Worm (Caenorhabditis elegans) whole organism, mixed stage, embryonic: ENCODE results near the gene msp-77.
A peak's percentile ranks its signal among the peaks of the same experiment; 100 is the strongest.

Experiments used
- M03D4.4 ChIP-seq: sonication (generic microtip); optimal IDR thresholded peaks from 2 replicates; lab custom pipeline; 2017; ENCODE audit warnings: mild to moderate bottlenecking, missing genetic modification characterization, missing compliant biosample characterization
- bed-3 ChIP-seq: fragments of 200-800 bp; sonication (Bioruptor generic); optimal IDR thresholded peaks from 3 replicates; lab custom pipeline; 2018; ENCODE audit warnings: mild to moderate bottlenecking, missing genetic modification characterization, moderate library complexity, missing compliant biosample characterization
- blmp-1 ChIP-seq: fragments of 150-350 bp; optimal IDR thresholded peaks from 2 replicates; lab custom pipeline; 2014; ENCODE audit warnings: missing biosample characterization, missing genetic modification characterization
- ceh-39 ChIP-seq: fragments of 150-350 bp; optimal IDR thresholded peaks from 2 replicates; lab custom pipeline; 2014; ENCODE audit warnings: missing biosample characterization, missing genetic modification characterization
- ceh-83 ChIP-seq: fragments of 200-800 bp; sonication (Bioruptor generic); optimal IDR thresholded peaks from 2 replicates; lab custom pipeline; 2018; ENCODE audit warnings: mild to moderate bottlenecking, missing genetic modification characterization, missing compliant biosample characterization
- ces-1 ChIP-seq: fragments of 150-350 bp; optimal IDR thresholded peaks from 2 replicates; lab custom pipeline; 2014; ENCODE audit warnings: missing biosample characterization, missing genetic modification reagents, missing genetic modification characterization
- cnd-1 ChIP-seq: fragments of 200-800 bp; sonication (Bioruptor generic); optimal IDR thresholded peaks from 2 replicates; lab custom pipeline; 2018; ENCODE audit warnings: mild to moderate bottlenecking, missing genetic modification characterization, missing compliant biosample characterization
- drap-1 ChIP-seq: fragments of 200-800 bp; sonication (Bioruptor generic); optimal IDR thresholded peaks from 3 replicates; lab custom pipeline; 2018; ENCODE audit warnings: mild to moderate bottlenecking, missing genetic modification characterization, missing compliant biosample characterization
- elt-1 ChIP-seq: sonication (generic microtip); optimal IDR thresholded peaks from 2 replicates; lab custom pipeline; 2017; ENCODE audit warnings: missing genetic modification characterization, mild to moderate bottlenecking, missing compliant biosample characterization, antibody characterized with exemption, moderate library complexity, borderline replicate concordance; ENCODE audit not compliant: insufficient read depth
- elt-3 ChIP-seq: fragments of 150-350 bp; optimal IDR thresholded peaks from 2 replicates; lab custom pipeline; 2014; ENCODE audit warnings: missing biosample characterization, missing genetic modification characterization
- flh-1 ChIP-seq: fragments of 200-800 bp; sonication (Bioruptor generic); optimal IDR thresholded peaks from 2 replicates; lab custom pipeline; 2018; ENCODE audit warnings: mild to moderate bottlenecking, missing genetic modification characterization, moderate library complexity, missing compliant biosample characterization
- ham-2 ChIP-seq: fragments of 200-800 bp; sonication (Bioruptor generic); optimal IDR thresholded peaks from 2 replicates; lab custom pipeline; 2018; ENCODE audit warnings: mild to moderate bottlenecking, missing genetic modification characterization, missing compliant biosample characterization
- hlh-1 ChIP-seq: fragments of 150-350 bp; optimal IDR thresholded peaks from 2 replicates; lab custom pipeline; 2014; ENCODE audit warnings: missing biosample characterization, missing genetic modification reagents, missing genetic modification characterization
- lin-13 ChIP-seq: fragments of 150-350 bp; optimal IDR thresholded peaks from 2 replicates; lab custom pipeline; 2014; ENCODE audit warnings: missing biosample characterization, missing genetic modification characterization
- lin-32 ChIP-seq: fragments of 200-800 bp; sonication (Bioruptor generic); optimal IDR thresholded peaks from 2 replicates; lab custom pipeline; 2018; ENCODE audit warnings: mild to moderate bottlenecking, missing genetic modification characterization, missing compliant biosample characterization
- lsy-2 ChIP-seq: fragments of 150-350 bp; optimal IDR thresholded peaks from 2 replicates; lab custom pipeline; 2014; ENCODE audit warnings: missing biosample characterization, missing genetic modification characterization
- mab-5 ChIP-seq: fragments of 150-350 bp; optimal IDR thresholded peaks from 2 replicates; lab custom pipeline; 2014; ENCODE audit warnings: missing biosample characterization, missing genetic modification characterization
- mep-1 ChIP-seq: fragments of 150-350 bp; optimal IDR thresholded peaks from 2 replicates; lab custom pipeline; 2017; ENCODE audit warnings: missing biosample characterization, missing genetic modification reagents, missing genetic modification characterization, inconsistent platforms
- mls-2 ChIP-seq: sonication (generic microtip); optimal IDR thresholded peaks from 2 replicates; lab custom pipeline; 2016; ENCODE audit warnings: mild to moderate bottlenecking, missing genetic modification characterization, moderate library complexity, missing compliant biosample characterization
- nhr-237 ChIP-seq: fragments of 150-350 bp; optimal IDR thresholded peaks from 2 replicates; lab custom pipeline; 2014; ENCODE audit warnings: missing biosample characterization, missing genetic modification characterization
- nhr-28 ChIP-seq: fragments of 150-350 bp; optimal IDR thresholded peaks from 2 replicates; lab custom pipeline; 2014; ENCODE audit warnings: missing biosample characterization, missing genetic modification characterization
- pha-4 ChIP-seq: fragments of 150-350 bp; optimal IDR thresholded peaks from 2 replicates; lab custom pipeline; 2018; ENCODE audit warnings: missing biosample characterization, missing genetic modification reagents, missing genetic modification characterization
- sem-2 ChIP-seq: fragments of 200-800 bp; sonication (Bioruptor generic); optimal IDR thresholded peaks from 2 replicates; lab custom pipeline; 2018; ENCODE audit warnings: mild to moderate bottlenecking, missing genetic modification characterization, missing compliant biosample characterization
- snpc-4 ChIP-seq: fragments of 150-350 bp; optimal IDR thresholded peaks from 2 replicates; lab custom pipeline; 2014; ENCODE audit warnings: missing biosample characterization, missing genetic modification characterization
- sptf-1 ChIP-seq: sonication (generic microtip); optimal IDR thresholded peaks from 2 replicates; lab custom pipeline; 2017; ENCODE audit warnings: mild to moderate bottlenecking, missing genetic modification characterization, moderate library complexity, missing compliant biosample characterization
- tbx-8 ChIP-seq: fragments of 200-800 bp; sonication (Bioruptor generic); optimal IDR thresholded peaks from 2 replicates; lab custom pipeline; 2018; ENCODE audit warnings: mild to moderate bottlenecking, missing genetic modification characterization, moderate library complexity, missing compliant biosample characterization
- unc-62 ChIP-seq: fragments of 150-350 bp; optimal IDR thresholded peaks from 2 replicates; lab custom pipeline; 2014; ENCODE audit warnings: missing biosample characterization, missing genetic modification reagents, missing genetic modification characterization
- zip-8 ChIP-seq: fragments of 150-350 bp; optimal IDR thresholded peaks from 2 replicates; lab custom pipeline; 2014; ENCODE audit warnings: missing biosample characterization, missing genetic modification characterization
- ztf-11 ChIP-seq: fragments of 150-350 bp; optimal IDR thresholded peaks from 2 replicates; lab custom pipeline; 2014; ENCODE audit warnings: missing biosample characterization, missing genetic modification characterization

The msp-77 gene

ce11 chrIV:9852818-9853466 is 41.5 kb upstream of the msp-77 start:
- TF ChIP-seq M03D4.4 (tag; lab: Kevin White, UChicago) (no peak), lin-32 (GFP tag; lab: Kevin White, UChicago) (peak; percentile 62), hlh-1 (tag; lab: Kevin White, UChicago) (no peak), ceh-83 (no peak)

ce11 chrIV:9854952-9855351 is 39.5 kb upstream of the msp-77 start:
- TF ChIP-seq flh-1 (GFP tag; lab: Kevin White, UChicago) (no peak), tbx-8 (no peak), lin-32 (GFP tag; lab: Kevin White, UChicago) (no peak), lin-13 (tag; lab: Kevin White, UChicago) (no peak), ces-1 (GFP tag; lab: Kevin White, UChicago) (no peak), ceh-39 (tag; lab: Kevin White, UChicago) (no peak), drap-1 (GFP tag; lab: Kevin White, UChicago) (no peak), nhr-28 (tag; lab: Kevin White, UChicago) (no peak), bed-3 (GFP tag; lab: Kevin White, UChicago) (no peak), snpc-4 (tag; lab: Kevin White, UChicago) (no peak), zip-8 (no peak), nhr-237 (no peak), mls-2 (tag; lab: Kevin White, UChicago) (no peak), ceh-83 (no peak), mab-5 (tag; lab: Kevin White, UChicago) (no peak)

- TF ChIP-seq flh-1 (GFP tag; lab: Kevin White, UChicago) = no peak
- no peak for TF ChIP-seq lsy-2
- no peak for TF ChIP-seq mls-2 (tag; lab: Kevin White, UChicago)
- no peak for TF ChIP-seq lin-32 (GFP tag; lab: Kevin White, UChicago)
- no peak for TF ChIP-seq ces-1 (GFP tag; lab: Kevin White, UChicago)
- TF ChIP-seq sptf-1 (tag; lab: Kevin White, UChicago) = no peak
- TF ChIP-seq lin-13 (tag; lab: Kevin White, UChicago) = no peak
- no peak for TF ChIP-seq ceh-39 (tag; lab: Kevin White, UChicago)
- no peak for TF ChIP-seq tbx-8
- no peak for TF ChIP-seq ham-2 (GFP tag; lab: Kevin White, UChicago)
- no peak for TF ChIP-seq cnd-1 (tag; lab: Kevin White, UChicago)
- no peak for TF ChIP-seq snpc-4 (tag; lab: Kevin White, UChicago)
- TF ChIP-seq elt-1 (tag; lab: Kevin White, UChicago) = no peak
- TF ChIP-seq mab-5 (tag; lab: Kevin White, UChicago) = no peak
- TF ChIP-seq mep-1 = no peak
- no peak for TF ChIP-seq elt-3 (tag; lab: Kevin White, UChicago)
- TF ChIP-seq sem-2 (GFP tag; lab: Kevin White, UChicago) = no peak
- TF ChIP-seq nhr-237 = no peak
- no peak for TF ChIP-seq nhr-28 (tag; lab: Kevin White, UChicago)
- TF ChIP-seq, all 35 proteins: peak for 0
Measured at ce11 chrIV:9855712-9856111, 38.7 kb upstream of the msp-77 start, which contains the start of gene K07F5.12. K07F5.12 (plus strand) TSS chrIV:9856012.

ce11 chrIV:9857952-9858488 is 36.4 kb upstream of the msp-77 start, which contains the start of gene npp-1:
npp-1 (plus strand) TSS chrIV:9858488.
- TF ChIP-seq lsy-2 = peak; percentile 21
- peak; percentile 67 for TF ChIP-seq ceh-39 (tag; lab: Kevin White, UChicago)
- TF ChIP-seq nhr-237 = no peak
- no peak for TF ChIP-seq sem-2 (GFP tag; lab: Kevin White, UChicago)
- peak; percentile 64 for TF ChIP-seq mep-1
- no peak for TF ChIP-seq ztf-11 (tag; lab: Kevin White, UChicago)

ce11 chrIV:9858970-9859369 is 35.5 kb upstream of the msp-77 start:
- TF ChIP-seq pha-4 (tag; lab: Kevin White, UChicago) = no peak
- no peak for TF ChIP-seq blmp-1 (tag; lab: Kevin White, UChicago)
- no peak for TF ChIP-seq unc-62 (GFP tag; lab: Kevin White, UChicago)
